Worm (Caenorhabditis elegans) whole organism, L1 larva: ENCODE results near the gene tag-250.

Source experiments
- C34B4.2 ChIP-seq: sonication (generic microtip); optimal IDR thresholded peaks from 2 replicates; lab custom pipeline; 2017; ENCODE audit warnings: mild to moderate bottlenecking, missing genetic modification characterization, missing compliant biosample characterization
- F16B12.6 ChIP-seq: fragments of 150-350 bp; optimal IDR thresholded peaks from 2 replicates; lab custom pipeline; 2014; ENCODE audit warnings: missing biosample characterization, missing genetic modification characterization
- aha-1 ChIP-seq: fragments of 150-350 bp; optimal IDR thresholded peaks from 2 replicates; lab custom pipeline; 2014; ENCODE audit warnings: missing biosample characterization, missing genetic modification characterization
- alr-1 ChIP-seq: fragments of 200-800 bp; sonication (Bioruptor generic); optimal IDR thresholded peaks from 2 replicates; lab custom pipeline; 2018; ENCODE audit warnings: borderline replicate concordance, mild to moderate bottlenecking, missing genetic modification characterization, missing compliant biosample characterization
- aly-2 ChIP-seq: fragments of 150-350 bp; optimal IDR thresholded peaks from 2 replicates; lab custom pipeline; 2014; ENCODE audit warnings: missing biosample characterization, missing genetic modification characterization
- ama-1 ChIP-seq: fragments of 150-350 bp; optimal IDR thresholded peaks from 2 replicates; lab custom pipeline; 2014
- blmp-1 ChIP-seq: fragments of 150-350 bp; optimal IDR thresholded peaks from 2 replicates; lab custom pipeline; 2014; ENCODE audit warnings: missing biosample characterization, missing genetic modification characterization
- ceh-8 ChIP-seq: fragments of 200-800 bp; sonication (Bioruptor generic); optimal IDR thresholded peaks from 2 replicates; lab custom pipeline; 2018; ENCODE audit warnings: mild to moderate bottlenecking, missing genetic modification characterization, moderate library complexity, missing compliant biosample characterization
- ceh-88 ChIP-seq: fragments of 200-800 bp; sonication (Bioruptor generic); IDR thresholded peaks from 2 replicates; pipeline ENCODE4 v1.3.6; 2022; ENCODE audit warnings: missing genetic modification characterization, missing compliant biosample characterization
- ces-1 ChIP-seq: fragments of 150-350 bp; optimal IDR thresholded peaks from 2 replicates; lab custom pipeline; 2014; ENCODE audit warnings: missing biosample characterization, missing genetic modification reagents, missing genetic modification characterization
- dpl-1 ChIP-seq, 3 experiments: fragments of 150-350 bp in 2 of 3; sonication (generic microtip) in 1 of 3; optimal IDR thresholded peaks; 2 replicates each; lab custom pipeline; 2014 to 2017; ENCODE audit warnings: missing biosample characterization in 3 of 3, missing genetic modification characterization in 3 of 3, missing genetic modification reagents in 3 of 3
- dsc-1 ChIP-seq: sonication (generic microtip); optimal IDR thresholded peaks from 2 replicates; lab custom pipeline; 2016; ENCODE audit warnings: mild to moderate bottlenecking, missing genetic modification characterization, missing compliant biosample characterization
- efl-1 ChIP-seq, 4 experiments: fragments of 150-350 bp; optimal IDR thresholded peaks in 3 of 4; peaks in 1 of 4; 1 replicate in 1 of 4; 2 replicates in 3 of 4; lab custom pipeline; 2014; ENCODE audit warnings: missing biosample characterization in 2 of 4, missing genetic modification characterization in 2 of 4, missing genetic modification reagents in 2 of 4
- efl-3 ChIP-seq: fragments of 200-800 bp; sonication (Bioruptor generic); optimal IDR thresholded peaks from 2 replicates; lab custom pipeline; 2018; ENCODE audit warnings: mild to moderate bottlenecking, missing genetic modification characterization, missing compliant biosample characterization
- elt-2 ChIP-seq: sonication (generic microtip); optimal IDR thresholded peaks from 2 replicates; lab custom pipeline; 2016; ENCODE audit warnings: missing genetic modification characterization, mild to moderate bottlenecking, inconsistent platforms, missing compliant biosample characterization, missing genetic modification reagents
- elt-3 ChIP-seq, 6 experiments: fragments of 150-350 bp in 1 of 6; sonication (generic microtip); optimal IDR thresholded peaks; 2 replicates each; lab custom pipeline; 2017 to 2018; ENCODE audit warnings: missing biosample characterization in 6 of 6, missing genetic modification characterization in 6 of 6, inconsistent platforms in 1 of 6
- ets-5 ChIP-seq: fragments of 200-800 bp; sonication (Bioruptor generic); IDR thresholded peaks from 2 replicates; pipeline ENCODE4 v1.3.6; 2022; ENCODE audit warnings: missing genetic modification characterization, missing compliant biosample characterization
- fos-1 ChIP-seq: fragments of 150-350 bp; optimal IDR thresholded peaks from 2 replicates; lab custom pipeline; 2014; ENCODE audit warnings: missing biosample characterization, missing genetic modification characterization
- hlh-4 ChIP-seq: sonication (generic microtip); optimal IDR thresholded peaks from 2 replicates; lab custom pipeline; 2016; ENCODE audit warnings: mild to moderate bottlenecking, missing genetic modification characterization, missing compliant biosample characterization
- irx-1 ChIP-seq: sonication (generic microtip); optimal IDR thresholded peaks from 2 replicates; lab custom pipeline; 2016; ENCODE audit warnings: missing genetic modification characterization, missing compliant biosample characterization
- isw-1 ChIP-seq: fragments of 200-800 bp; sonication (Bioruptor generic); IDR thresholded peaks from 2 replicates; pipeline ENCODE4 v1.3.6; 2022; ENCODE audit warnings: missing genetic modification characterization, missing compliant biosample characterization
- lin-13 ChIP-seq: fragments of 150-350 bp; optimal IDR thresholded peaks from 2 replicates; lab custom pipeline; 2014; ENCODE audit warnings: missing biosample characterization, missing genetic modification reagents, missing genetic modification characterization
- lin-14 ChIP-seq: fragments of 200-800 bp; sonication (Bioruptor generic); optimal IDR thresholded peaks from 2 replicates; lab custom pipeline; 2018; ENCODE audit warnings: mild to moderate bottlenecking, missing genetic modification characterization, moderate library complexity, missing compliant biosample characterization
- lin-15B ChIP-seq: fragments of 150-350 bp; sonication (generic microtip); optimal IDR thresholded peaks from 3 replicates; lab custom pipeline; 2014; ENCODE audit warnings: missing biosample characterization, missing genetic modification characterization
- lin-35 ChIP-seq, 2 experiments: fragments of 150-350 bp; optimal IDR thresholded peaks; 2 replicates each; lab custom pipeline; 2014; ENCODE audit warnings: missing biosample characterization in 2 of 2, missing genetic modification characterization in 2 of 2, missing genetic modification reagents in 2 of 2
- lin-39 ChIP-seq: fragments of 150-350 bp; optimal IDR thresholded peaks from 2 replicates; lab custom pipeline; 2014; ENCODE audit warnings: missing biosample characterization, missing genetic modification reagents, missing genetic modification characterization
- lsy-2 ChIP-seq, 2 experiments: fragments of 150-350 bp; optimal IDR thresholded peaks; 2 replicates each; lab custom pipeline; 2014; ENCODE audit warnings: missing biosample characterization in 2 of 2, missing genetic modification characterization in 2 of 2
- mab-9 ChIP-seq: fragments of 200-800 bp; sonication (Bioruptor generic); IDR thresholded peaks from 2 replicates; pipeline ENCODE4 v1.3.6; 2022; ENCODE audit warnings: missing genetic modification reagents, missing genetic modification characterization, missing compliant biosample characterization
- mdl-1 ChIP-seq, 2 experiments: fragments of 150-350 bp; optimal IDR thresholded peaks; 2 replicates each; lab custom pipeline; 2014 to 2017; ENCODE audit warnings: missing biosample characterization in 2 of 2, missing genetic modification characterization in 2 of 2, inconsistent platforms in 1 of 2
- mef-2 ChIP-seq: fragments of 150-350 bp; optimal IDR thresholded peaks from 2 replicates; lab custom pipeline; 2014; ENCODE audit warnings: missing biosample characterization, missing genetic modification characterization
- mep-1 ChIP-seq: fragments of 150-350 bp; optimal IDR thresholded peaks from 2 replicates; lab custom pipeline; 2014; ENCODE audit warnings: missing biosample characterization, missing genetic modification characterization
- nhr-11 ChIP-seq: fragments of 150-350 bp; optimal IDR thresholded peaks from 2 replicates; lab custom pipeline; 2014; ENCODE audit warnings: missing biosample characterization, missing genetic modification characterization
- nhr-12 ChIP-seq: sonication (generic microtip); optimal IDR thresholded peaks from 2 replicates; lab custom pipeline; 2017; ENCODE audit warnings: missing biosample characterization, missing genetic modification characterization
- nhr-19 ChIP-seq: fragments of 200-800 bp; sonication (Bioruptor generic); conservative IDR thresholded peaks from 2 replicates; pipeline ENCODE4 v1.3.6; 2022; ENCODE audit warnings: missing genetic modification characterization, missing compliant biosample characterization
- nhr-20 ChIP-seq: sonication (generic microtip); optimal IDR thresholded peaks from 2 replicates; lab custom pipeline; 2016; ENCODE audit warnings: mild to moderate bottlenecking, missing genetic modification characterization, missing compliant biosample characterization
- nhr-237 ChIP-seq: fragments of 150-350 bp; optimal IDR thresholded peaks from 2 replicates; lab custom pipeline; 2014; ENCODE audit warnings: missing biosample characterization, missing genetic modification characterization
- nhr-28 ChIP-seq: fragments of 150-350 bp; optimal IDR thresholded peaks from 2 replicates; lab custom pipeline; 2014; ENCODE audit warnings: missing biosample characterization, missing genetic modification characterization
- nhr-47 ChIP-seq: sonication (generic microtip); optimal IDR thresholded peaks from 2 replicates; lab custom pipeline; 2016; ENCODE audit warnings: mild to moderate bottlenecking, missing genetic modification characterization, moderate library complexity, missing compliant biosample characterization
- nhr-76 ChIP-seq: sonication (generic microtip); optimal IDR thresholded peaks from 2 replicates; lab custom pipeline; 2017; ENCODE audit warnings: missing biosample characterization, missing genetic modification characterization
- nhr-84 ChIP-seq: sonication (generic microtip); optimal IDR thresholded peaks from 2 replicates; lab custom pipeline; 2017; ENCODE audit warnings: missing biosample characterization, missing genetic modification characterization
- nhr-85 ChIP-seq: sonication (generic microtip); peaks from one replicate; lab custom pipeline; 2016; ENCODE audit warnings: missing genetic modification characterization, inconsistent platforms, missing compliant biosample characterization
- nhr-90 ChIP-seq: sonication (generic microtip); optimal IDR thresholded peaks from 2 replicates; lab custom pipeline; 2016; ENCODE audit warnings: mild to moderate bottlenecking, missing genetic modification characterization, missing compliant biosample characterization; ENCODE audit not compliant: poor library complexity
- pag-3 ChIP-seq: sonication (generic microtip); optimal IDR thresholded peaks from 2 replicates; lab custom pipeline; 2017; ENCODE audit warnings: missing genetic modification characterization, mild to moderate bottlenecking, missing compliant biosample characterization, antibody characterized with exemption, borderline replicate concordance; ENCODE audit not compliant: insufficient read depth
- snpc-4 ChIP-seq: fragments of 150-350 bp; optimal IDR thresholded peaks from 2 replicates; lab custom pipeline; 2014; ENCODE audit warnings: missing biosample characterization, missing genetic modification characterization
- snu-23 ChIP-seq: sonication (generic microtip); optimal IDR thresholded peaks from 2 replicates; lab custom pipeline; 2016; ENCODE audit warnings: missing genetic modification characterization, missing compliant biosample characterization
- sox-4 ChIP-seq: sonication (generic microtip); optimal IDR thresholded peaks from 2 replicates; lab custom pipeline; 2016; ENCODE audit warnings: missing genetic modification characterization, missing compliant biosample characterization
- tlp-1 ChIP-seq: fragments of 150-350 bp; optimal IDR thresholded peaks from 2 replicates; lab custom pipeline; 2014; ENCODE audit warnings: missing biosample characterization, missing genetic modification characterization
- unc-30 ChIP-seq: sonication (generic microtip); optimal IDR thresholded peaks from 2 replicates; lab custom pipeline; 2017; ENCODE audit warnings: missing biosample characterization, missing genetic modification characterization
- unc-86 ChIP-seq: sonication (generic microtip); optimal IDR thresholded peaks from 2 replicates; lab custom pipeline; 2016; ENCODE audit warnings: missing genetic modification characterization, missing compliant biosample characterization
- unc-98 ChIP-seq: fragments of 200-800 bp; sonication (Bioruptor generic); IDR thresholded peaks from 2 replicates; pipeline ENCODE4 v1.3.6; 2022; ENCODE audit warnings: missing genetic modification characterization, missing compliant biosample characterization
- xbp-1 ChIP-seq: sonication (generic microtip); optimal IDR thresholded peaks from 2 replicates; lab custom pipeline; 2016; ENCODE audit warnings: missing genetic modification characterization, missing compliant biosample characterization
- zag-1 ChIP-seq: fragments of 150-350 bp; optimal IDR thresholded peaks from 2 replicates; lab custom pipeline; 2014; ENCODE audit warnings: missing biosample characterization, missing genetic modification characterization
- ztf-4 ChIP-seq: fragments of 150-350 bp; optimal IDR thresholded peaks from 2 replicates; lab custom pipeline; 2014; ENCODE audit warnings: missing biosample characterization, missing genetic modification characterization

The tag-250 gene

DNA sequence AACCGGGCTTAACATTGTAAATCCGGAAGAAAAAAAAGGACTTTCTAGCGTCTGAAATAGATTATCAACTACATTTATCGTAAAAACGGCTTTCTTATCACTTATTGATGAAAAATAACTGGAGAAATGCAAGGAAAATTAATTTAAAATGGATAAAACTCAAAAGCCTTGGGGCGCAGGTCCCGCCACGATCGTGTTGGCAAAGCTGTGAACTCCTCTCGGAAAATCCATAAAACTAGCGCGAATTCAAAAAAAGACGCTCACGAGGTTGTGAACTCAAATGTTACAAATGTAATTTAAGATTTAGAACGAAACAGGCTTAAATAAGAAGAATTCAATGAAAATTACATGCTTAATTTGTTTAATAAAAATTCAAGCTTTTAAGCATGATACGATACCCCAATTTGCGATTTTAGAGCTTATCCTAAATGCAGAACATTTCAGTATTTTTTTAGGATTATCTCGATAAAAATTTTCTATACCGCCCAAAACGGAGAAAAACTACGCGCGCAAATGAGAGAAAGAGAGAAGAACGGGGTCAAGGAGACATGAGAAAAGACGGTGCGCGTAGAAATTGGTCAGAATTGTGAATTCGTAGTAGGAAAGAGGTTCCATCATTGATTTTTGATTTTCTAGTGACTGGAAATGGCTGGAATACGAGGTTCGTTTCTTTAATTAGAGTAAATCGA lies 27.5 kb upstream of the tag-250 start, which contains the start of gene C29E4.15:
C29E4.15 (plus strand) TSS at position 547 of the 689 bp plus-strand sequence.
- no peak for TF ChIP-seq lin-13 (GFP tag; lab: Kevin White, UChicago)
- no peak for TF ChIP-seq mef-2 (tag; lab: Kevin White, UChicago)
- peak in 1 of 2 experiments; percentile 24 for TF ChIP-seq mdl-1 (tag; optimal IDR thresholded peaks at IDR 0.05; lab: Kevin White, UChicago)
- no peak for TF ChIP-seq zag-1 (tag; lab: Kevin White, UChicago)
- no peak for TF ChIP-seq unc-98 (GFP tag; lab: Robert Waterston, UW)
- no peak for TF ChIP-seq fos-1
- no peak for TF ChIP-seq ceh-8
- peak; percentile 53 to 73 for TF ChIP-seq lsy-2 (tag; optimal IDR thresholded peaks at IDR 0.05; lab: Kevin White, UChicago)
- TF ChIP-seq ces-1, result no peak
- peak; percentile 37 for TF ChIP-seq xbp-1 (tag; lab: Kevin White, UChicago)
- no peak for TF ChIP-seq aly-2
- no peak for TF ChIP-seq pag-3 (tag; lab: Kevin White, UChicago)
- no peak for TF ChIP-seq nhr-90
- TF ChIP-seq dsc-1 (tag; lab: Kevin White, UChicago), result no peak
- no peak for TF ChIP-seq alr-1 (tag; lab: Kevin White, UChicago)
- no peak for TF ChIP-seq nhr-85
- peak; percentile 58 for TF ChIP-seq nhr-47 (tag; lab: Kevin White, UChicago)
- TF ChIP-seq snu-23 (GFP tag; lab: Kevin White, UChicago), result peak; percentile 58
- no peak for TF ChIP-seq ets-5 (GFP tag; lab: Robert Waterston, UW)
- no peak for TF ChIP-seq C34B4.2 (tag; lab: Kevin White, UChicago)
- TF ChIP-seq aha-1 (tag; lab: Kevin White, UChicago), result no peak
- TF ChIP-seq lin-15B, result peak; percentile 17
- TF ChIP-seq elt-2 (tag; lab: Kevin White, UChicago), result no peak
- no peak for TF ChIP-seq tlp-1
- no peak for TF ChIP-seq nhr-84
- TF ChIP-seq ceh-88, result no peak
- no peak for TF ChIP-seq sox-4 (tag; lab: Kevin White, UChicago)
- no peak for TF ChIP-seq elt-3 (tag; optimal IDR thresholded peaks at IDR 0.05; lab: Kevin White, UChicago)
- TF ChIP-seq hlh-4 (tag; lab: Kevin White, UChicago), result no peak
- TF ChIP-seq snpc-4, result no peak
- TF ChIP-seq unc-86 (tag; lab: Kevin White, UChicago), result peak; percentile 40
- no peak for TF ChIP-seq mep-1 (tag; lab: Kevin White, UChicago)
- TF ChIP-seq lin-14 (GFP tag; lab: Kevin White, UChicago), result no peak
- no peak for TF ChIP-seq lin-39 (tag; lab: Kevin White, UChicago)
- TF ChIP-seq efl-3 (GFP tag; lab: Kevin White, UChicago), result no peak
- TF ChIP-seq nhr-11 (tag; lab: Kevin White, UChicago), result no peak
- peak; percentile 33; the same call in 1 of the 2 replicates for TF ChIP-seq isw-1 (GFP tag; lab: Robert Waterston, UW)
- peak; percentile 79 to 92 (median 84) for TF ChIP-seq dpl-1 (GFP tag; optimal IDR thresholded peaks at IDR 0.05; lab: Kevin White, UChicago)
- peak; percentile 52 for TF ChIP-seq nhr-19 (GFP tag; lab: Robert Waterston, UW)
- TF ChIP-seq efl-1 (optimal IDR thresholded peaks at IDR 0.05; lab: Kevin White, UChicago), result peak; percentile 92
- TF ChIP-seq efl-1 (GFP tag; optimal IDR thresholded peaks at IDR 0.05 in 1 of 2; lab: Kevin White, UChicago), result peak; percentile 90 to 98
- TF ChIP-seq irx-1 (tag; lab: Kevin White, UChicago), result no peak
- TF ChIP-seq ama-1 (lab: Kevin White, UChicago), result no peak
- TF ChIP-seq nhr-28 (tag; lab: Kevin White, UChicago), result no peak
- no peak for TF ChIP-seq mab-9 (GFP tag; lab: Robert Waterston, UW)
- no peak for TF ChIP-seq nhr-76 (tag; lab: Kevin White, UChicago)
- peak; percentile 30 for TF ChIP-seq F16B12.6 (tag; lab: Kevin White, UChicago)
- peak; percentile 74 to 91 for TF ChIP-seq lin-35 (GFP tag; optimal IDR thresholded peaks at IDR 0.05; lab: Kevin White, UChicago)
- no peak for TF ChIP-seq nhr-237 (tag; lab: Kevin White, UChicago)
- peak; percentile 48 for TF ChIP-seq nhr-20
- TF ChIP-seq nhr-12, result no peak
- no peak for TF ChIP-seq unc-30 (tag; lab: Kevin White, UChicago)
- peak; percentile 64 for TF ChIP-seq blmp-1 (tag; lab: Kevin White, UChicago)
- no peak for TF ChIP-seq ztf-4 (tag; lab: Kevin White, UChicago)
